Worm (Caenorhabditis elegans) whole organism, late embryonic: ENCODE data around the gene gsy-1.

Experiments
- ama-1 ChIP-seq: fragments of 150-350 bp; optimal IDR thresholded peaks from 2 replicates; lab custom pipeline; 2014
- ceh-31 ChIP-seq: sonication (generic microtip); optimal IDR thresholded peaks from 2 replicates; lab custom pipeline; 2016; ENCODE audit warnings: missing genetic modification characterization, missing compliant biosample characterization
- ceh-9 ChIP-seq: sonication (generic microtip); optimal IDR thresholded peaks from 2 replicates; lab custom pipeline; 2016; ENCODE audit warnings: mild to moderate bottlenecking, missing genetic modification characterization, inconsistent platforms, missing compliant biosample characterization
- fax-1 ChIP-seq: sonication (generic microtip); optimal IDR thresholded peaks from 2 replicates; lab custom pipeline; 2016; ENCODE audit warnings: missing genotype, missing genetic modification characterization, missing compliant biosample characterization
- hlh-13 ChIP-seq: fragments of 200-800 bp; sonication (Bioruptor generic); optimal IDR thresholded peaks from 2 replicates; lab custom pipeline; 2018; ENCODE audit warnings: mild to moderate bottlenecking, missing genetic modification characterization, missing compliant biosample characterization
- npax-4 ChIP-seq: sonication (generic microtip); optimal IDR thresholded peaks from 2 replicates; lab custom pipeline; 2016; ENCODE audit warnings: missing genetic modification characterization, missing compliant biosample characterization
- pat-9 ChIP-seq: fragments of 200-800 bp; sonication (Bioruptor generic); optimal IDR thresholded peaks from 2 replicates; lab custom pipeline; 2018; ENCODE audit warnings: mild to moderate bottlenecking, missing genetic modification characterization, moderate library complexity, missing compliant biosample characterization
- pha-4 ChIP-seq: fragments of 150-350 bp; optimal IDR thresholded peaks from 2 replicates; lab custom pipeline; 2018; ENCODE audit warnings: missing biosample characterization, missing genetic modification reagents, missing genetic modification characterization
- pqm-1 ChIP-seq: sonication (generic microtip); optimal IDR thresholded peaks from 2 replicates; lab custom pipeline; 2016; ENCODE audit warnings: missing genetic modification characterization, missing compliant biosample characterization
- sdc-2 ChIP-seq: sonication (generic microtip); optimal IDR thresholded peaks from 2 replicates; lab custom pipeline; 2016; ENCODE audit warnings: missing genotype, missing genetic modification characterization, missing compliant biosample characterization
- tbx-7 ChIP-seq: sonication (generic microtip); optimal IDR thresholded peaks from 2 replicates; lab custom pipeline; 2016; ENCODE audit warnings: missing genotype, missing genetic modification characterization, missing compliant biosample characterization
- unc-55 ChIP-seq: sonication (generic microtip); optimal IDR thresholded peaks from 2 replicates; lab custom pipeline; 2017; ENCODE audit warnings: missing biosample characterization, missing genetic modification reagents, missing genetic modification characterization

- no peak for TF ChIP-seq pha-4 (tag; lab: Kevin White, UChicago)
- no peak for TF ChIP-seq ceh-31 (tag; lab: Kevin White, UChicago)
- no peak for TF ChIP-seq pat-9 (tag; lab: Kevin White, UChicago)
- no peak for TF ChIP-seq sdc-2 (tag; lab: Kevin White, UChicago)
- TF ChIP-seq unc-55 (GFP tag; lab: Kevin White, UChicago): no peak
- no peak for TF ChIP-seq pqm-1
- no peak for TF ChIP-seq hlh-13
- no peak for TF ChIP-seq tbx-7 (tag; lab: Kevin White, UChicago)
- no peak for TF ChIP-seq ama-1
- TF ChIP-seq ceh-9 (tag; lab: Kevin White, UChicago): no peak
- no peak for TF ChIP-seq fax-1
- no peak for TF ChIP-seq npax-4
Observed at ce11 chrII:12907070-12907469, 29.1 kb upstream of the gsy-1 start, which contains the start of gene nspb-11.
